Fruit fly (Drosophila melanogaster) whole organism, embryonic: Measurements from ENCODE around the gene Cdc14.

Experiments used
- ATbp ChIP-seq: fragments of 200-800 bp; sonication (Bioruptor generic); optimal IDR thresholded peaks from 2 replicates; lab custom pipeline; 2017; ENCODE audit warnings: missing biosample characterization, mild to moderate bottlenecking, missing genetic modification characterization, missing genetic modification reagents
- Abd-B ChIP-seq: fragments of 200-800 bp; sonication (Bioruptor generic); optimal IDR thresholded peaks from 2 replicates; lab custom pipeline; 2018; ENCODE audit warnings: missing biosample characterization, mild to moderate bottlenecking, missing genetic modification characterization, moderate library complexity
- BEAF-32 ChIP-seq: fragments of 200-800 bp; sonication (Bioruptor generic); optimal IDR thresholded peaks from 3 replicates; lab custom pipeline; 2017; ENCODE audit warnings: missing biosample characterization, missing genetic modification characterization, mild to moderate bottlenecking, moderate library complexity, missing genetic modification reagents
- Bteb2 ChIP-seq: fragments of 200-800 bp; sonication (Bioruptor generic); optimal IDR thresholded peaks from 2 replicates; lab custom pipeline; 2016; ENCODE audit warnings: missing biosample characterization, missing genetic modification characterization
- CG1024 ChIP-seq: fragments of 200-800 bp; sonication (Bioruptor generic); IDR thresholded peaks from 2 replicates; pipeline ENCODE4 v1.3.6; 2022; ENCODE audit warnings: missing biosample characterization, missing genetic modification characterization
- CG11560 ChIP-seq: fragments of 200-800 bp; sonication (Bioruptor generic); IDR thresholded peaks from 3 replicates; pipeline ENCODE4 v1.3.6; 2022; ENCODE audit warnings: missing biosample characterization, missing genetic modification characterization
- CG12236 ChIP-seq: fragments of 200-800 bp; sonication (Bioruptor generic); optimal IDR thresholded peaks from 2 replicates; lab custom pipeline; 2016; ENCODE audit warnings: missing biosample characterization, missing genetic modification characterization
- CG12391 ChIP-seq: fragments of 200-800 bp; sonication (Bioruptor generic); optimal IDR thresholded peaks from 3 replicates; lab custom pipeline; 2018; ENCODE audit warnings: missing biosample characterization, mild to moderate bottlenecking, missing genetic modification characterization, moderate library complexity
- CG13424 ChIP-seq: fragments of 200-800 bp; sonication (Bioruptor generic); optimal IDR thresholded peaks from 2 replicates; lab custom pipeline; 2019; ENCODE audit warnings: missing biosample characterization, mild to moderate bottlenecking, missing genetic modification characterization, moderate library complexity
- CG1603 ChIP-seq: fragments of 200-800 bp; sonication (Bioruptor generic); optimal IDR thresholded peaks from 2 replicates; lab custom pipeline; 2019; ENCODE audit warnings: missing biosample characterization, mild to moderate bottlenecking, missing genetic modification characterization, moderate library complexity
- CG17912 ChIP-seq: fragments of 200-800 bp; sonication (Bioruptor generic); optimal IDR thresholded peaks from 2 replicates; lab custom pipeline; 2018; ENCODE audit warnings: missing biosample characterization, mild to moderate bottlenecking, missing genetic modification characterization
- CG18764 ChIP-seq: fragments of 200-800 bp; sonication (Bioruptor generic); optimal IDR thresholded peaks from 3 replicates; lab custom pipeline; 2016; ENCODE audit warnings: missing biosample characterization, missing genetic modification characterization
- CG2120 ChIP-seq: fragments of 200-800 bp; sonication (Bioruptor generic); optimal IDR thresholded peaks from 3 replicates; lab custom pipeline; 2016; ENCODE audit warnings: missing biosample characterization, missing genetic modification characterization
- CG32532 ChIP-seq: fragments of 200-800 bp; sonication (Bioruptor generic); IDR thresholded peaks from 2 replicates; pipeline ENCODE4 v1.3.6; 2022; ENCODE audit warnings: missing biosample characterization, missing genetic modification characterization
- CG3281 ChIP-seq: fragments of 200-800 bp; sonication (Bioruptor generic); optimal IDR thresholded peaks from 3 replicates; lab custom pipeline; 2017; ENCODE audit warnings: missing biosample characterization, mild to moderate bottlenecking, missing genetic modification characterization
- CG34376 ChIP-seq: fragments of 200-800 bp; sonication (Bioruptor generic); optimal IDR thresholded peaks from 2 replicates; lab custom pipeline; 2018; ENCODE audit warnings: missing biosample characterization, mild to moderate bottlenecking, missing genetic modification characterization
- CG42726 ChIP-seq: fragments of 200-800 bp; sonication (Bioruptor generic); IDR thresholded peaks from 2 replicates; pipeline ENCODE4 v1.3.6; 2022; ENCODE audit warnings: missing biosample characterization, missing genetic modification characterization; ENCODE audit not compliant: partially characterized antibody
- CG4707 ChIP-seq: fragments of 200-800 bp; sonication (Bioruptor generic); optimal IDR thresholded peaks from 2 replicates; lab custom pipeline; 2018; ENCODE audit warnings: missing biosample characterization, mild to moderate bottlenecking, missing genetic modification characterization, moderate library complexity
- CG4730 ChIP-seq: fragments of 200-800 bp; sonication (Bioruptor generic); IDR thresholded peaks from 2 replicates; pipeline ENCODE4 v1.3.6; 2022; ENCODE audit warnings: missing biosample characterization, missing genetic modification characterization
- Dad ChIP-seq: fragments of 200-800 bp; sonication (Bioruptor generic); optimal IDR thresholded peaks from 3 replicates; lab custom pipeline; 2016; ENCODE audit warnings: missing biosample characterization, missing genetic modification characterization
- Dbx ChIP-seq: fragments of 200-800 bp; sonication (Bioruptor generic); IDR thresholded peaks from 3 replicates; pipeline ENCODE4 v1.3.6; 2022; ENCODE audit warnings: missing biosample characterization, missing genetic modification characterization
- Dref ChIP-seq: fragments of 200-800 bp; sonication (Bioruptor generic); IDR thresholded peaks from 2 replicates; pipeline ENCODE4 v1.3.6; 2022; ENCODE audit warnings: missing biosample characterization, missing genetic modification characterization
- ERR ChIP-seq: fragments of 200-800 bp; sonication (Bioruptor generic); optimal IDR thresholded peaks from 2 replicates; lab custom pipeline; 2016; ENCODE audit warnings: missing biosample characterization, missing genetic modification characterization
- Fer2 ChIP-seq: fragments of 200-800 bp; sonication (Bioruptor generic); optimal IDR thresholded peaks from 2 replicates; lab custom pipeline; 2018; ENCODE audit warnings: missing biosample characterization, mild to moderate bottlenecking, missing genetic modification characterization, moderate library complexity
- HLHmδ ChIP-seq: fragments of 200-800 bp; sonication (Bioruptor generic); optimal IDR thresholded peaks from 2 replicates; lab custom pipeline; 2018; ENCODE audit warnings: missing biosample characterization, mild to moderate bottlenecking, missing genetic modification characterization, moderate library complexity
- Kr ChIP-seq: fragments of 200-800 bp; sonication (Bioruptor generic); optimal IDR thresholded peaks from 2 replicates; lab custom pipeline; 2017; ENCODE audit warnings: missing biosample characterization, mild to moderate bottlenecking, missing genetic modification characterization
- Meics ChIP-seq: fragments of 200-800 bp; sonication (Bioruptor generic); optimal IDR thresholded peaks from 2 replicates; lab custom pipeline; 2017; ENCODE audit warnings: missing biosample characterization, mild to moderate bottlenecking, missing genetic modification characterization
- NC2α ChIP-seq: fragments of 200-800 bp; sonication (Bioruptor generic); optimal IDR thresholded peaks from 2 replicates; lab custom pipeline; 2016; ENCODE audit warnings: missing biosample characterization, missing genetic modification characterization
- NC2β ChIP-seq: fragments of 200-800 bp; sonication (Bioruptor generic); optimal IDR thresholded peaks from 2 replicates; lab custom pipeline; 2016; ENCODE audit warnings: missing biosample characterization, missing genetic modification characterization
- Neu2 ChIP-seq: fragments of 200-800 bp; sonication (Bioruptor generic); optimal IDR thresholded peaks from 3 replicates; lab custom pipeline; 2016; ENCODE audit warnings: missing biosample characterization, missing genetic modification characterization, borderline replicate concordance
- PHDP ChIP-seq: fragments of 200-800 bp; sonication (Bioruptor generic); optimal IDR thresholded peaks from 3 replicates; lab custom pipeline; 2018; ENCODE audit warnings: missing biosample characterization, mild to moderate bottlenecking, missing genetic modification characterization, moderate library complexity
- Six4 ChIP-seq: fragments of 200-800 bp; sonication (Bioruptor generic); optimal IDR thresholded peaks from 2 replicates; lab custom pipeline; 2016; ENCODE audit warnings: missing biosample characterization, missing genetic modification characterization
- Trl ChIP-seq, 3 experiments: fragments of >200 bp in 2 of 3; fragments of 200-800 bp in 1 of 3; sonication (Bioruptor generic) in 1 of 3; optimal IDR thresholded peaks; 2 replicates in 1 of 3; 3 replicates in 2 of 3; lab custom pipeline; 2016 to 2017; ENCODE audit warnings: missing biosample characterization in 1 of 3, missing genetic modification characterization in 1 of 3
- Xbp1 ChIP-seq: fragments of 200-800 bp; sonication (Bioruptor generic); optimal IDR thresholded peaks from 3 replicates; lab custom pipeline; 2016; ENCODE audit warnings: missing biosample characterization, mild to moderate bottlenecking, missing genetic modification characterization
- ase ChIP-seq: fragments of 200-800 bp; sonication (Bioruptor generic); IDR thresholded peaks from 3 replicates; pipeline ENCODE4 v1.3.6; 2022; ENCODE audit warnings: missing biosample characterization, missing genetic modification characterization
- ash1 ChIP-seq: fragments of 200-800 bp; sonication (Bioruptor generic); optimal IDR thresholded peaks from 2 replicates; lab custom pipeline; 2018; ENCODE audit warnings: missing biosample characterization, mild to moderate bottlenecking, missing genetic modification characterization
- crol ChIP-seq: fragments of 200-800 bp; sonication (Bioruptor generic); IDR thresholded peaks from 2 replicates; pipeline ENCODE4 v1.3.6; 2022; ENCODE audit warnings: missing biosample characterization, missing genetic modification characterization
- cwo ChIP-seq: fragments of 200-800 bp; sonication (Bioruptor generic); optimal IDR thresholded peaks from 3 replicates; lab custom pipeline; 2017; ENCODE audit warnings: missing biosample characterization, missing genetic modification characterization, mild to moderate bottlenecking, moderate library complexity, missing genetic modification reagents
- dati ChIP-seq: fragments of 200-800 bp; sonication (Bioruptor generic); IDR thresholded peaks from 2 replicates; pipeline ENCODE4 v1.3.6; 2022; ENCODE audit warnings: missing biosample characterization, missing genetic modification characterization
- gsb ChIP-seq: fragments of 200-800 bp; sonication (Bioruptor generic); IDR thresholded peaks from 2 replicates; pipeline ENCODE4 v1.3.6; 2022; ENCODE audit warnings: missing biosample characterization, missing genetic modification characterization
- maf-S ChIP-seq: fragments of 200-800 bp; sonication (Bioruptor generic); optimal IDR thresholded peaks from 2 replicates; lab custom pipeline; 2016; ENCODE audit warnings: missing biosample characterization, missing genetic modification characterization
- ro ChIP-seq: fragments of 200-800 bp; sonication (Bioruptor generic); IDR thresholded peaks from 2 replicates; pipeline ENCODE4 v1.3.6; 2022; ENCODE audit warnings: missing biosample characterization, missing genetic modification characterization
- sd ChIP-seq: fragments of 200-800 bp; sonication (Bioruptor generic); optimal IDR thresholded peaks from 3 replicates; lab custom pipeline; 2018; ENCODE audit warnings: missing biosample characterization, mild to moderate bottlenecking, missing genetic modification characterization, moderate library complexity
- tap ChIP-seq: fragments of 200-800 bp; optimal IDR thresholded peaks from 3 replicates; lab custom pipeline; 2019; ENCODE audit warnings: missing biosample characterization, mild to moderate bottlenecking, missing genetic modification characterization, moderate library complexity
- trem ChIP-seq: fragments of 200-800 bp; optimal IDR thresholded peaks from 3 replicates; lab custom pipeline; 2019; ENCODE audit warnings: missing biosample characterization, mild to moderate bottlenecking, missing genetic modification characterization, moderate library complexity
- zen ChIP-seq: fragments of 200-800 bp; sonication (Bioruptor generic); optimal IDR thresholded peaks from 3 replicates; lab custom pipeline; 2018; ENCODE audit warnings: missing biosample characterization, mild to moderate bottlenecking, missing genetic modification characterization, moderate library complexity
- zf30C ChIP-seq: fragments of 200-800 bp; sonication (Bioruptor generic); optimal IDR thresholded peaks from 3 replicates; lab custom pipeline; 2018; ENCODE audit warnings: missing biosample characterization, mild to moderate bottlenecking, missing genetic modification characterization

Gene Cdc14

dm6 chr2L:7827045-7828004 is 16.8 kb upstream of the Cdc14 start, which contains the start of the genes Rack1 and mts (continued):
- TF ChIP-seq CG1024 (GFP tag; lab: Robert Waterston, UW) (peak; percentile 56; the same call in 1 of the 2 replicates), Dref (peak; percentile 70), Dad (peak; percentile 71), Trl (optimal IDR thresholded peaks at IDR 0.05; lab: Kevin White, UChicago) (no peak), Trl (GFP tag; optimal IDR thresholded peaks at IDR 0.05; lab: Kevin White, UChicago) (peak; percentile 80), HLHmδ (peak; percentile 98), CG1603 (tag; lab: Kevin White, UChicago) (peak; percentile 83), BEAF-32 (GFP tag; lab: Kevin White, UChicago) (peak; percentile 67), dati (GFP tag; lab: Robert Waterston, UW) (peak; percentile 61; the same call in 1 of the 2 replicates), ash1 (GFP tag; lab: Kevin White, UChicago) (peak; percentile 90), CG12236 (GFP tag; lab: Kevin White, UChicago) (peak; percentile 60), zen (tag; lab: Kevin White, UChicago) (peak; percentile 29), CG4707 (GFP tag; lab: Kevin White, UChicago) (peak; percentile 87), CG2120 (peak; percentile 69), crol (GFP tag; lab: Robert Waterston, UW) (0 out of 2 replicates have a peak, but pooled peaks have one; percentile 31), CG13424 (tag; lab: Kevin White, UChicago) (peak; percentile 43), cwo (GFP tag; lab: Kevin White, UChicago) (peak; percentile 60), trem (tag; lab: Kevin White, UChicago) (peak; percentile 48), Six4 (GFP tag; lab: Kevin White, UChicago) (peak; percentile 63), maf-S (GFP tag; lab: Kevin White, UChicago) (peak; percentile 82), Meics (GFP tag; lab: Kevin White, UChicago) (peak; percentile 93), CG11560 (tag; lab: Robert Waterston, UW) (no peak; the same call in 1 of the 3 replicates), Bteb2 (GFP tag; lab: Kevin White, UChicago) (peak; percentile 69), PHDP (tag; lab: Kevin White, UChicago) (peak; percentile 86), CG12391 (tag; lab: Kevin White, UChicago) (peak; percentile 84), tap (tag; lab: Kevin White, UChicago) (peak; percentile 76), CG32532 (GFP tag; lab: Robert Waterston, UW) (peak; percentile 90), CG34376 (peak; percentile 96), NC2β (GFP tag; lab: Kevin White, UChicago) (peak; percentile 96), ERR (GFP tag; lab: Kevin White, UChicago) (peak; percentile 71), Kr (GFP tag; lab: Kevin White, UChicago) (peak; percentile 73), CG4730 (peak; percentile 59), ro (GFP tag; lab: Robert Waterston, UW) (no peak), CG3281 (GFP tag; lab: Kevin White, UChicago) (peak; percentile 90), CG42726 (peak; percentile 75), sd (no peak), ase (GFP tag; lab: Robert Waterston, UW) (peak; percentile 74; the same call in 2 of the 3 replicates), Xbp1 (GFP tag; lab: Kevin White, UChicago) (peak; percentile 82), Dbx (GFP tag; lab: Robert Waterston, UW) (peak; percentile 93), NC2α (GFP tag; lab: Kevin White, UChicago) (peak; percentile 63), gsb (GFP tag; lab: Robert Waterston, UW) (peak; percentile 67), Fer2 (tag; lab: Kevin White, UChicago) (peak; percentile 74), CG17912 (GFP tag; lab: Kevin White, UChicago) (peak; percentile 87), CG18764 (GFP tag; lab: Kevin White, UChicago) (peak; percentile 75), Neu2 (GFP tag; lab: Kevin White, UChicago) (no peak), ATbp (peak; percentile 85), zf30C (peak; percentile 52), Abd-B (GFP tag; lab: Kevin White, UChicago) (peak; percentile 36)
